Worm (Caenorhabditis elegans): ENCODE data around the gene oac-53.

oac-53 gene

ce11 chrV:16595140-16595791 is 32.5 kb downstream of the oac-53 start, which contains the start of gene cpl-1 (continued):
- TF ChIP-seq let-607 (tag; optimal IDR thresholded peaks at IDR 0.05) (peak in 1 of 2 experiments; percentile 30), lsl-1 (GFP tag; optimal IDR thresholded peaks at IDR 0.05) (no peak), lin-54 (GFP tag; optimal IDR thresholded peaks at IDR 0.05) (peak; percentile 39), unc-62 (GFP tag; optimal IDR thresholded peaks at IDR 0.05) (no peak), mcd-1 (GFP tag; IDR thresholded peaks at IDR 0.05) (no peak), ceh-79 (tag; optimal IDR thresholded peaks at IDR 0.05) (no peak), ceh-58 (GFP tag; IDR thresholded peaks at IDR 0.05) (no peak), C17E4.6 (GFP tag; IDR thresholded peaks at IDR 0.05) (no peak), mes-4 (tag; optimal IDR thresholded peaks at IDR 0.05) (no peak)

- no peak for TF ChIP-seq F39B2.1 (GFP tag; IDR thresholded peaks at IDR 0.05)
- TF ChIP-seq ets-4 (GFP tag; optimal IDR thresholded peaks at IDR 0.05): no peak
- TF ChIP-seq K11D2.4 (GFP tag; IDR thresholded peaks at IDR 0.05): 0 out of 2 replicates have a peak, but pooled peaks have one; percentile 8
- TF ChIP-seq hmg-20 (GFP tag; IDR thresholded peaks at IDR 0.05): no peak
- TF ChIP-seq lir-1 (GFP tag; conservative IDR thresholded peaks at IDR 0.05): no peak
- no peak for TF ChIP-seq tlf-1 (GFP tag; optimal IDR thresholded peaks at IDR 0.05)
- TF ChIP-seq pbrm-1 (GFP tag; IDR thresholded peaks at IDR 0.05): peak; percentile 25; the same call in 1 of the 2 replicates
- no peak for TF ChIP-seq egrh-3 (GFP tag; IDR thresholded peaks at IDR 0.05)
- TF ChIP-seq C17E4.6 (GFP tag; IDR thresholded peaks at IDR 0.05): no peak
- no peak for TF ChIP-seq rec-8 (tag; optimal IDR thresholded peaks at IDR 0.05)
- no peak for TF ChIP-seq ceh-40 (GFP tag; IDR thresholded peaks at IDR 0.05)
- peak; percentile 20 for TF ChIP-seq nhr-80 (tag; optimal IDR thresholded peaks at IDR 0.05)
Measured at ce11 chrV:16594514-16594913, 33.3 kb downstream of the oac-53 start.

- no peak for TF ChIP-seq him-1 (tag; optimal IDR thresholded peaks at IDR 0.05)
- no peak for TF ChIP-seq dox-1 (GFP tag; IDR thresholded peaks at IDR 0.05)
- TF ChIP-seq F52B5.7 (tag; optimal IDR thresholded peaks at IDR 0.05): no peak
- no peak for TF ChIP-seq snpc-4 (GFP tag; optimal IDR thresholded peaks at IDR 0.05)
- TF ChIP-seq snpc-4 (tag; optimal IDR thresholded peaks at IDR 0.05): no peak
- no peak for TF ChIP-seq nhr-179 (tag; optimal IDR thresholded peaks at IDR 0.05)
- TF ChIP-seq efl-1 (GFP tag; optimal IDR thresholded peaks at IDR 0.05): no peak
- no peak for TF ChIP-seq ceh-100 (GFP tag; IDR thresholded peaks at IDR 0.05)
- TF ChIP-seq tbp1 (GFP tag; optimal IDR thresholded peaks at IDR 0.05): no peak
- TF ChIP-seq let-607 (tag; optimal IDR thresholded peaks at IDR 0.05): no peak
- no peak for TF ChIP-seq mel-28 (tag; optimal IDR thresholded peaks at IDR 0.05; ENCODE audit: borderline replicate concordance)
- no peak for TF ChIP-seq nhr-90 (tag; optimal IDR thresholded peaks at IDR 0.05)
- TF ChIP-seq B0019.2 (GFP tag; conservative IDR thresholded peaks at IDR 0.05): no peak
- no peak for TF ChIP-seq athp-1 (tag; optimal IDR thresholded peaks at IDR 0.05)
- TF ChIP-seq ztf-25 (GFP tag; IDR thresholded peaks at IDR 0.05): no peak
- no peak for TF ChIP-seq sptf-2 (GFP tag; optimal IDR thresholded peaks at IDR 0.05)
- no peak for TF ChIP-seq sea-2 (GFP tag; IDR thresholded peaks at IDR 0.05)
- TF ChIP-seq zim-3 (tag; optimal IDR thresholded peaks at IDR 0.05): no peak
- TF ChIP-seq T07F8.4 (tag; optimal IDR thresholded peaks at IDR 0.05): no peak
- 0 out of 2 replicates have a peak, but pooled peaks have one; percentile 45 for TF ChIP-seq Y53G8AR.9 (GFP tag; conservative IDR thresholded peaks at IDR 0.05)
- no peak for TF ChIP-seq F22D6.2 (tag; optimal IDR thresholded peaks at IDR 0.05)
- TF ChIP-seq F39B2.1 (GFP tag; IDR thresholded peaks at IDR 0.05): no peak
- TF ChIP-seq unc-62 (GFP tag; optimal IDR thresholded peaks at IDR 0.05): no peak
- no peak for TF ChIP-seq F10E7.11 (tag; optimal IDR thresholded peaks at IDR 0.05)
- no peak for TF ChIP-seq somi-1 (GFP tag; optimal IDR thresholded peaks at IDR 0.05)
- TF ChIP-seq bed-1 (GFP tag; IDR thresholded peaks at IDR 0.05): no peak
- no peak for TF ChIP-seq ZK185.1 (tag; optimal IDR thresholded peaks at IDR 0.05; ENCODE audit: poor library complexity, severe bottlenecking)
- TF ChIP-seq Y67H2A.10 (GFP tag; conservative IDR thresholded peaks at IDR 0.05): no peak
- TF ChIP-seq ztf-26 (tag; optimal IDR thresholded peaks at IDR 0.05): no peak
- peak; percentile 44 for TF ChIP-seq Y95B8A.8 (GFP tag; IDR thresholded peaks at IDR 0.05)
Measured at ce11 chrV:16593792-16594059, 34.0 kb downstream of the oac-53 start.

Data from whole organism, young adult.